Fruit fly (Drosophila melanogaster) whole organism, prepupa: ENCODE measurements around the gene Snx21.

Experiments
- CG10631 ChIP-seq: fragments of 200-800 bp; sonication (Bioruptor generic); optimal IDR thresholded peaks from 2 replicates; lab custom pipeline; 2016; ENCODE audit warnings: missing biosample characterization, missing genetic modification characterization
- CG11294 ChIP-seq: fragments of 200-800 bp; sonication (Bioruptor generic); IDR thresholded peaks from 2 replicates; pipeline ENCODE4 v1.3.6; 2022; ENCODE audit warnings: missing biosample characterization, missing genetic modification characterization
- CG11762 ChIP-seq: fragments of 200-800 bp; sonication (Bioruptor generic); optimal IDR thresholded peaks from 3 replicates; lab custom pipeline; 2016; ENCODE audit warnings: missing biosample characterization, missing genetic modification characterization; ENCODE audit not compliant: insufficient read depth
- CG15336 ChIP-seq: fragments of 200-800 bp; sonication (Bioruptor generic); IDR thresholded peaks from 2 replicates; pipeline ENCODE4 v1.3.6; 2022; ENCODE audit warnings: missing biosample characterization, missing genetic modification characterization
- CG1621 ChIP-seq: fragments of 200-800 bp; sonication (Bioruptor generic); optimal IDR thresholded peaks from 3 replicates; lab custom pipeline; 2018; ENCODE audit warnings: missing biosample characterization, mild to moderate bottlenecking, missing genetic modification characterization
- CG31627 ChIP-seq: fragments of 200-800 bp; sonication (Bioruptor generic); optimal IDR thresholded peaks from 3 replicates; lab custom pipeline; 2016; ENCODE audit warnings: missing biosample characterization, missing genetic modification characterization
- CG32006 ChIP-seq: fragments of 200-800 bp; sonication (Bioruptor generic); optimal IDR thresholded peaks from 3 replicates; lab custom pipeline; 2017; ENCODE audit warnings: missing biosample characterization, mild to moderate bottlenecking, missing genetic modification characterization
- CG34406 ChIP-seq: fragments of 200-800 bp; sonication (Bioruptor generic); optimal IDR thresholded peaks from 3 replicates; lab custom pipeline; 2016; ENCODE audit warnings: missing biosample characterization, missing genetic modification characterization
- CG6163 ChIP-seq: fragments of 200-800 bp; sonication (Bioruptor generic); IDR thresholded peaks from 3 replicates; pipeline ENCODE4 v1.3.6; 2022; ENCODE audit warnings: missing biosample characterization, missing genetic modification characterization
- CG6276 ChIP-seq: fragments of 200-800 bp; sonication (Bioruptor generic); optimal IDR thresholded peaks from 2 replicates; lab custom pipeline; 2017; ENCODE audit warnings: missing biosample characterization, mild to moderate bottlenecking, missing genetic modification characterization
- CG6792 ChIP-seq: fragments of 200-800 bp; sonication (Bioruptor generic); optimal IDR thresholded peaks from 3 replicates; lab custom pipeline; 2016; ENCODE audit warnings: missing biosample characterization, missing genetic modification characterization
- CG6808 ChIP-seq: fragments of 200-800 bp; sonication (Bioruptor generic); optimal IDR thresholded peaks from 3 replicates; lab custom pipeline; 2017; ENCODE audit warnings: missing biosample characterization, missing genetic modification characterization, mild to moderate bottlenecking, moderate library complexity, missing genetic modification reagents
- CG6854 ChIP-seq: fragments of 200-800 bp; sonication (Bioruptor generic); optimal IDR thresholded peaks from 2 replicates; lab custom pipeline; 2017; ENCODE audit warnings: missing biosample characterization, mild to moderate bottlenecking, missing genetic modification characterization
- CG8119 ChIP-seq: fragments of 200-800 bp; sonication (Bioruptor generic); IDR thresholded peaks from 3 replicates; pipeline ENCODE4 v1.3.6; 2022; ENCODE audit warnings: missing biosample characterization, missing genetic modification characterization
- CG9139 ChIP-seq: fragments of 200-800 bp; sonication (Bioruptor generic); optimal IDR thresholded peaks from 3 replicates; lab custom pipeline; 2017; ENCODE audit warnings: missing biosample characterization, mild to moderate bottlenecking, missing genetic modification characterization
- Eip75B ChIP-seq: fragments of 200-800 bp; sonication (Bioruptor generic); optimal IDR thresholded peaks from 3 replicates; lab custom pipeline; 2016; ENCODE audit warnings: missing biosample characterization, missing genetic modification characterization
- Eip78C ChIP-seq: fragments of 200-800 bp; sonication (Bioruptor generic); peaks from one replicate; lab custom pipeline; 2016; ENCODE audit warnings: missing biosample characterization, missing genetic modification characterization
- Eip93F ChIP-seq: fragments of 200-800 bp; sonication (Bioruptor generic); optimal IDR thresholded peaks from 2 replicates; lab custom pipeline; 2016; ENCODE audit warnings: missing biosample characterization, mild to moderate bottlenecking, missing genetic modification characterization
- Ets21C ChIP-seq: fragments of 200-800 bp; sonication (Bioruptor generic); optimal IDR thresholded peaks from 3 replicates; lab custom pipeline; 2016; ENCODE audit warnings: missing biosample characterization, missing genetic modification characterization
- Ets96B ChIP-seq: fragments of 200-800 bp; optimal IDR thresholded peaks from 2 replicates; lab custom pipeline; 2019; ENCODE audit warnings: missing biosample characterization, mild to moderate bottlenecking, missing genetic modification characterization, moderate library complexity
- Gug ChIP-seq: fragments of 200-800 bp; sonication (Bioruptor generic); IDR thresholded peaks from 2 replicates; pipeline ENCODE4 v1.3.6; 2022; ENCODE audit warnings: missing biosample characterization, missing genetic modification characterization
- Lpt ChIP-seq: fragments of 200-800 bp; sonication (Bioruptor generic); optimal IDR thresholded peaks from 3 replicates; lab custom pipeline; 2016; ENCODE audit warnings: missing biosample characterization, missing genetic modification characterization
- Met ChIP-seq: fragments of 200-800 bp; sonication (Bioruptor generic); optimal IDR thresholded peaks from 3 replicates; lab custom pipeline; 2016; ENCODE audit warnings: missing biosample characterization, missing genetic modification characterization
- OdsH ChIP-seq: fragments of 200-800 bp; sonication (Bioruptor generic); optimal IDR thresholded peaks from 3 replicates; lab custom pipeline; 2016; ENCODE audit warnings: missing biosample characterization, missing genetic modification characterization
- Sox102F ChIP-seq: fragments of 200-800 bp; sonication (Bioruptor generic); optimal IDR thresholded peaks from 2 replicates; lab custom pipeline; 2016; ENCODE audit warnings: missing biosample characterization, mild to moderate bottlenecking, missing genetic modification characterization
- Sox15 ChIP-seq: fragments of 200-800 bp; sonication (Bioruptor generic); optimal IDR thresholded peaks from 3 replicates; lab custom pipeline; 2016; ENCODE audit warnings: missing biosample characterization, missing genetic modification characterization
- achi ChIP-seq: fragments of 200-800 bp; sonication (Bioruptor generic); optimal IDR thresholded peaks from 3 replicates; lab custom pipeline; 2016; ENCODE audit warnings: missing biosample characterization, missing genetic modification characterization
- cyc ChIP-seq: fragments of 200-800 bp; sonication (Bioruptor generic); optimal IDR thresholded peaks from 3 replicates; lab custom pipeline; 2016; ENCODE audit warnings: missing biosample characterization, missing genetic modification characterization
- eg ChIP-seq: fragments of 200-800 bp; sonication (Bioruptor generic); IDR thresholded peaks from 3 replicates; pipeline ENCODE4 v1.3.6; 2022; ENCODE audit warnings: missing biosample characterization, missing genetic modification characterization
- fd85E ChIP-seq: fragments of 200-800 bp; sonication (Bioruptor generic); optimal IDR thresholded peaks from 3 replicates; lab custom pipeline; 2016; ENCODE audit warnings: missing biosample characterization, missing genetic modification characterization
- fkh ChIP-seq: fragments of 200-800 bp; sonication (Bioruptor generic); optimal IDR thresholded peaks from 3 replicates; lab custom pipeline; 2017; ENCODE audit warnings: missing biosample characterization, mild to moderate bottlenecking, missing genetic modification characterization, moderate library complexity
- lz ChIP-seq: fragments of 200-800 bp; sonication (Bioruptor generic); optimal IDR thresholded peaks from 3 replicates; lab custom pipeline; 2016; ENCODE audit warnings: missing biosample characterization, missing genetic modification characterization
- net ChIP-seq: fragments of 200-800 bp; sonication (Bioruptor generic); optimal IDR thresholded peaks from 3 replicates; lab custom pipeline; 2016; ENCODE audit warnings: missing biosample characterization, missing genetic modification characterization
- pdm3 ChIP-seq: fragments of 200-800 bp; sonication (Bioruptor generic); optimal IDR thresholded peaks from 3 replicates; lab custom pipeline; 2016; ENCODE audit warnings: missing biosample characterization, missing genetic modification characterization
- spab ChIP-seq: fragments of 200-800 bp; sonication (Bioruptor generic); optimal IDR thresholded peaks from 2 replicates; lab custom pipeline; 2017; ENCODE audit warnings: missing biosample characterization, mild to moderate bottlenecking, missing genetic modification characterization, missing genetic modification reagents
- ss ChIP-seq, 2 experiments: fragments of 200-800 bp; sonication (Bioruptor generic); optimal IDR thresholded peaks; 2 replicates in 1 of 2; 3 replicates in 1 of 2; lab custom pipeline; 2017 to 2018; ENCODE audit warnings: mild to moderate bottlenecking in 2 of 2, missing biosample characterization in 2 of 2, missing genetic modification characterization in 2 of 2, moderate library complexity in 1 of 2
- svp ChIP-seq: fragments of 200-800 bp; sonication (Bioruptor generic); peaks from one replicate; lab custom pipeline; 2016; ENCODE audit warnings: missing biosample characterization, missing genetic modification characterization
- topi ChIP-seq: fragments of 200-800 bp; sonication (Bioruptor generic); optimal IDR thresholded peaks from 3 replicates; lab custom pipeline; 2016; ENCODE audit warnings: missing biosample characterization, missing genetic modification characterization
- vri ChIP-seq: fragments of 200-800 bp; sonication (Bioruptor generic); optimal IDR thresholded peaks from 3 replicates; lab custom pipeline; 2016; ENCODE audit warnings: missing biosample characterization, mild to moderate bottlenecking, missing genetic modification characterization

The Snx21 gene

DNA sequence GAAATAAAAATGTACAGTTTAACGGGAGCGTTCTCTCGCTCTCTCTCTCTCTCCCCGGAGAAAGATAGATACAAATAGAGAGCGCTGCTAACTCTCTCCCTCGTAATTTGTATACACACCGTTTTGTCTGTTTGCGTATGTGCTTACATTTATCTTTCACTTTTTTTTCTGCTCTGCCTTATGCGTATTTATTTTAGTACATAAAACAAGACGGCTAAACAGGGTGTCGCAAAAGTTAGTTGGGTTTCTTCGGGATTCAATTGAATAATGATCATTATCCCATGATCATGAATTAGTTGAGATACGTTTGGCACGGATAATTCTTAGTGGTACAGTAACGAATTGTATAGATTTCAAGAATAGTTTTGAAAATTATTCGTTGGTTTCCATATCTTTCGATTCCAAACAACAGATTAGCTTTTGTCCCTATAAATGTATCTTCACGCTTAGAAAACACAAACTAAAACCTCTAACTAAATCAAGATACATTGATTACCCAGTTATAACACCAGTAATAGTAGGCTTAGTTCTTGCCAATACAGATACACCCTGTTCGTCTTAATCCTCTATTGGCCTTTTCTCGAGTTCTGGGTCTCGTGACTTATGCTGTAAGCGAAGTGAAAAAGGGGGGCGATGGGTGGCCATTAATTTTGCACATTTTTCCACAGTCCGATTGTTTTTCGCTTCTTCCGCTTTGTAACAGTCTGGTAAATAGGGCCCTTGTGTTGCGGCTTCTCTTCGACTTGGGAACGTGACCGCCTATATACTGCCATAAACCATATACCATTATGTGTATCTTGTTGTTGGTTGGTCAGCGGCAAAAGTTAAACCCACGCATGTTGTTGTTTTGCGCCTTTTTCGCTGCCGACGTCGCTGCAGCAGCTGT, 10.8 kb downstream of the Snx21 start (continued):
- peak; percentile 90 for TF ChIP-seq CG34406
- TF ChIP-seq Eip78C: peak; percentile 98
- TF ChIP-seq eg (GFP tag; lab: Robert Waterston, UW): no peak
- peak; percentile 69 for TF ChIP-seq CG9139
- peak; percentile 83 for TF ChIP-seq CG6792 (GFP tag; lab: Kevin White, UChicago)
- TF ChIP-seq CG10631 (GFP tag; lab: Kevin White, UChicago): peak; percentile 91
- TF ChIP-seq Sox102F (GFP tag; lab: Kevin White, UChicago): peak; percentile 79
- no peak for TF ChIP-seq CG6163 (GFP tag; lab: Robert Waterston, UW)
- peak; percentile 80 for TF ChIP-seq CG1621
- peak; percentile 76 for TF ChIP-seq Sox15
- peak; percentile 35 for TF ChIP-seq fd85E
- TF ChIP-seq achi (GFP tag; lab: Kevin White, UChicago): peak; percentile 89
- peak; percentile 86 for TF ChIP-seq CG11762 (GFP tag; lab: Kevin White, UChicago)
- peak; percentile 92 for TF ChIP-seq Eip75B (GFP tag; lab: Kevin White, UChicago)
- no peak for TF ChIP-seq CG11294 (GFP tag; lab: Robert Waterston, UW)
- peak; percentile 80 to 88 for TF ChIP-seq ss (GFP tag; optimal IDR thresholded peaks at IDR 0.05; lab: Kevin White, UChicago)
- TF ChIP-seq CG6808 (GFP tag; lab: Kevin White, UChicago): peak; percentile 90
- peak; percentile 76 for TF ChIP-seq CG31627
- TF ChIP-seq net (GFP tag; lab: Kevin White, UChicago): peak; percentile 91
- no peak for TF ChIP-seq CG15336
- peak; percentile 92 for TF ChIP-seq Met (GFP tag; lab: Kevin White, UChicago)
- TF ChIP-seq Ets21C (GFP tag; lab: Kevin White, UChicago): peak; percentile 68
- peak; percentile 67 for TF ChIP-seq Lpt (GFP tag; lab: Kevin White, UChicago)
- peak; percentile 64 for TF ChIP-seq cyc (GFP tag; lab: Kevin White, UChicago)
- TF ChIP-seq pdm3 (GFP tag; lab: Kevin White, UChicago): peak; percentile 89
- peak; percentile 87 for TF ChIP-seq OdsH (GFP tag; lab: Kevin White, UChicago)
- peak; percentile 89 for TF ChIP-seq spab (GFP tag; lab: Kevin White, UChicago)
- TF ChIP-seq fkh: peak; percentile 95
- TF ChIP-seq CG8119 (GFP tag; lab: Robert Waterston, UW): no peak
- peak; percentile 86 for TF ChIP-seq Ets96B (tag; lab: Kevin White, UChicago)
- TF ChIP-seq lz (GFP tag; lab: Kevin White, UChicago): peak; percentile 87
- TF ChIP-seq CG6276: peak; percentile 95
- peak; percentile 86 for TF ChIP-seq topi (GFP tag; lab: Kevin White, UChicago)
- TF ChIP-seq CG32006 (GFP tag; lab: Kevin White, UChicago): peak; percentile 97
- peak; percentile 81 for TF ChIP-seq CG6854 (GFP tag; lab: Kevin White, UChicago)

DNA sequence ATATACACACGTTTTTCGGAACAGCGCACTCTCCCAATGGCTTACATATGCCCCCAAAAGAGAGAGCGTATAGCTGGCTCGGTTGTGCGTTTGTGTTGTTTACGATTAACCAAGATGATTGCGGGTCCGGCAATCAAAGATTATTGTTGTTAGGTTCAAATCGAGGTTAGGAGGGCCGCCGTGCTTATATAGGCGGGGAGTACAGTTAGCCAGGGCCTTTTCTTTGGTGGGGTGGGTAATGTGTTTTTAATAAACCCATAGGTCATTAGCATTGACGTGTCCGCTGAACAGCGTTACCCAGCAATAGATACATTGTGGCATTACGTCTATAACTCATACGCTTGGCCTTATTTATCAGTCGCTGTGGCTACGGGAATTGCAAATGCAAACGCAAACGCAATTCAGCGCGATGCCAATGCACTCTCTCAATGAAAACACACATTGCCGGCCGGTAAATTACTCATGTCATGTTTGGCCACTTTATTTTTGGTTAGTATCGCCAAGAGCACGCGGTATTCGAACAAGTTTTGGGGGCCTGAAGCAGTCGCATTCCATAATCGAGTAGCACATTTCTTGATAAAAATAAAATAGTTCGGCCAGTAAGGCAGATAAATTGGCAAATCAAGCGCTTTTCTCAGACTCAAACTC, 11.6 kb downstream of the Snx21 start:
- no peak for TF ChIP-seq CG1621
- peak; percentile 62 for TF ChIP-seq svp (GFP tag; lab: Kevin White, UChicago)
- no peak for TF ChIP-seq Eip93F (GFP tag; lab: Kevin White, UChicago)
- no peak for TF ChIP-seq CG15336
- TF ChIP-seq Gug (GFP tag; lab: Robert Waterston, UW): no peak
- TF ChIP-seq vri (GFP tag; lab: Kevin White, UChicago): peak; percentile 40
